Fruit fly (Drosophila melanogaster): ENCODE data around the gene Uch-L5.
A peak's percentile ranks its signal among the peaks of the same experiment; 100 is the strongest.

Gene Uch-L5

dm6 chr3L:9446731-9447238 lies 30.0 kb downstream of the Uch-L5 start, which contains the start of gene CG3529 (continued):
- TF ChIP-seq CG34224 (GFP tag; IDR thresholded peaks at IDR 0.05; ENCODE audit: partially characterized antibody) = 0 out of 3 replicates have a peak, but pooled peaks have one; percentile 28
- TF ChIP-seq sug (tag; optimal IDR thresholded peaks at IDR 0.05) = peak; percentile 34
- no peak; the same call in 1 of the 2 replicates for TF ChIP-seq Bgb (GFP tag; IDR thresholded peaks at IDR 0.05; ENCODE audit: partially characterized antibody)
- no peak for TF ChIP-seq ato (GFP tag; IDR thresholded peaks at IDR 0.05; ENCODE audit: partially characterized antibody)
- TF ChIP-seq chinmo (GFP tag; IDR thresholded peaks at IDR 0.05; ENCODE audit: partially characterized antibody) = peak; percentile 68; the same call in 2 of the 4 replicates
- peak; percentile 19 for TF ChIP-seq HmgD (GFP tag; optimal IDR thresholded peaks at IDR 0.05)
- TF ChIP-seq CG9727 (GFP tag; optimal IDR thresholded peaks at IDR 0.05) = peak; percentile 40
- no peak for TF ChIP-seq CG30431 (GFP tag; optimal IDR thresholded peaks at IDR 0.05)
- TF ChIP-seq CG9932 (GFP tag; IDR thresholded peaks at IDR 0.05) = peak; percentile 42; the same call in 1 of the 2 replicates
- TF ChIP-seq bbx (GFP tag; IDR thresholded peaks at IDR 0.05; ENCODE audit: partially characterized antibody) = 0 out of 2 replicates have a peak, but pooled peaks have one; percentile 11
- TF ChIP-seq CG2202 (tag; optimal IDR thresholded peaks at IDR 0.05) = peak; percentile 16
- peak; percentile 3 for TF ChIP-seq Chrac-16 (GFP tag; optimal IDR thresholded peaks at IDR 0.05)
- TF ChIP-seq D19A (tag; optimal IDR thresholded peaks at IDR 0.05) = peak; percentile 44
- TF ChIP-seq CG10147 (GFP tag; optimal IDR thresholded peaks at IDR 0.05) = peak; percentile 8
- peak; percentile 40 for TF ChIP-seq NfI (GFP tag; optimal IDR thresholded peaks at IDR 0.05)
- TF ChIP-seq CG17361 (GFP tag; IDR thresholded peaks at IDR 0.05) = 0 out of 3 replicates have a peak, but pooled peaks have one; percentile 19
- TF ChIP-seq sens (GFP tag) = no peak
- TF ChIP-seq caup (GFP tag; optimal IDR thresholded peaks at IDR 0.05; ENCODE audit: severe bottlenecking) = peak; percentile 53
- TF ChIP-seq CG5180 (GFP tag; optimal IDR thresholded peaks at IDR 0.05) = peak; percentile 45
- TF ChIP-seq ro (GFP tag; IDR thresholded peaks at IDR 0.05) = no peak
- TF ChIP-seq CG15011 (GFP tag; optimal IDR thresholded peaks at IDR 0.05) = no peak
- no peak for TF ChIP-seq Opbp (GFP tag; IDR thresholded peaks at IDR 0.05; ENCODE audit: partially characterized antibody)
- TF ChIP-seq CG9817 (tag; optimal IDR thresholded peaks at IDR 0.05) = peak; percentile 30
- TF ChIP-seq stwl (tag; optimal IDR thresholded peaks at IDR 0.05) = peak; percentile 69
- peak; percentile 23; the same call in 1 of the 2 replicates for TF ChIP-seq ttk (GFP tag; IDR thresholded peaks at IDR 0.05)
- peak in 1 of 2 experiments; percentile 2 for TF ChIP-seq crp (GFP tag; optimal IDR thresholded peaks at IDR 0.05)
- peak; percentile 40; the same call in 1 of the 2 replicates for TF ChIP-seq CG31441 (GFP tag; IDR thresholded peaks at IDR 0.05)
- TF ChIP-seq MTF-1 (GFP tag; optimal IDR thresholded peaks at IDR 0.05; ENCODE audit: borderline replicate concordance) = peak; percentile 36
- peak; percentile 20 for TF ChIP-seq Bteb2 (GFP tag; optimal IDR thresholded peaks at IDR 0.05)
- TF ChIP-seq sc (optimal IDR thresholded peaks at IDR 0.05) = no peak
- TF ChIP-seq sc (GFP tag; optimal IDR thresholded peaks at IDR 0.05) = no peak
- peak; percentile 42 for TF ChIP-seq CG33213 (GFP tag; optimal IDR thresholded peaks at IDR 0.05)
- TF ChIP-seq E2f2 (GFP tag; IDR thresholded peaks at IDR 0.05) = peak; percentile 36
- no peak for TF ChIP-seq CG4282 (GFP tag; optimal IDR thresholded peaks at IDR 0.05)
- TF ChIP-seq sqz (GFP tag; optimal IDR thresholded peaks at IDR 0.05) = peak; percentile 82
- no peak for TF ChIP-seq Dll (GFP tag; IDR thresholded peaks at IDR 0.05; ENCODE audit: partially characterized antibody)
- peak; percentile 47 for TF ChIP-seq Myb (GFP tag; optimal IDR thresholded peaks at IDR 0.05)
- 0 out of 3 replicates have a peak, but pooled peaks have one; percentile 46 for TF ChIP-seq CG6791 (GFP tag; IDR thresholded peaks at IDR 0.05; ENCODE audit: partially characterized antibody)
- peak; percentile 18 for TF ChIP-seq odd (GFP tag; optimal IDR thresholded peaks at IDR 0.05)
- TF ChIP-seq HLH3B (GFP tag; IDR thresholded peaks at IDR 0.05) = no peak
- no peak for TF ChIP-seq Hr39 (optimal IDR thresholded peaks at IDR 0.05)
- TF ChIP-seq br (optimal IDR thresholded peaks at IDR 0.05) = no peak
- TF ChIP-seq ATbp (GFP tag; optimal IDR thresholded peaks at IDR 0.05) = peak; percentile 34
- TF ChIP-seq ewg (GFP tag; optimal IDR thresholded peaks at IDR 0.05) = peak; percentile 14
- TF ChIP-seq CG4707 (GFP tag; optimal IDR thresholded peaks at IDR 0.05) = peak; percentile 15
- peak; percentile 16 for TF ChIP-seq pfk (GFP tag; optimal IDR thresholded peaks at IDR 0.05)
- no peak for TF ChIP-seq Ada2b (GFP tag; IDR thresholded peaks at IDR 0.05)
- TF ChIP-seq ranshi (GFP tag; IDR thresholded peaks at IDR 0.05) = 0 out of 2 replicates have a peak, but pooled peaks have one; percentile 8
- peak; percentile 50; the same call in 1 of the 2 replicates for TF ChIP-seq chm (GFP tag; IDR thresholded peaks at IDR 0.05)
